Fruit fly (Drosophila melanogaster) whole organism, embryonic: ENCODE measurements around the gene Plzf.

Source experiments
- CG1024 ChIP-seq: fragments of 200-800 bp; sonication (Bioruptor generic); IDR thresholded peaks from 2 replicates; pipeline ENCODE4 v1.3.6; 2022; ENCODE audit warnings: missing biosample characterization, missing genetic modification characterization
- CG10431 ChIP-seq: fragments of 200-800 bp; sonication (Bioruptor generic); optimal IDR thresholded peaks from 3 replicates; lab custom pipeline; 2018; ENCODE audit warnings: missing biosample characterization, mild to moderate bottlenecking, missing genetic modification characterization
- CG10979 ChIP-seq: fragments of 200-800 bp; sonication (Bioruptor generic); optimal IDR thresholded peaks from 2 replicates; lab custom pipeline; 2018; ENCODE audit warnings: missing biosample characterization, mild to moderate bottlenecking, missing genetic modification characterization, moderate library complexity
- CG15514 ChIP-seq: fragments of 200-800 bp; sonication (Bioruptor generic); optimal IDR thresholded peaks from 3 replicates; lab custom pipeline; 2017; ENCODE audit warnings: missing biosample characterization, missing genetic modification characterization, mild to moderate bottlenecking, moderate library complexity, missing genetic modification reagents
- CG17186 ChIP-seq: fragments of 200-800 bp; sonication (Bioruptor generic); optimal IDR thresholded peaks from 3 replicates; lab custom pipeline; 2017; ENCODE audit warnings: missing biosample characterization, missing genetic modification reagents, missing genetic modification characterization
- CG18599 ChIP-seq: fragments of 200-800 bp; sonication (Bioruptor generic); optimal IDR thresholded peaks from 3 replicates; lab custom pipeline; 2017; ENCODE audit warnings: missing biosample characterization, missing genetic modification characterization, mild to moderate bottlenecking, moderate library complexity, missing genetic modification reagents
- CG18764 ChIP-seq: fragments of 200-800 bp; sonication (Bioruptor generic); optimal IDR thresholded peaks from 3 replicates; lab custom pipeline; 2016; ENCODE audit warnings: missing biosample characterization, missing genetic modification characterization
- CG33213 ChIP-seq: fragments of 200-800 bp; sonication (Bioruptor generic); optimal IDR thresholded peaks from 3 replicates; lab custom pipeline; 2016; ENCODE audit warnings: missing biosample characterization, missing genetic modification characterization
- CG34422 ChIP-seq: fragments of 200-800 bp; sonication (Bioruptor generic); IDR thresholded peaks from 3 replicates; pipeline ENCODE4 v1.3.6; 2022; ENCODE audit warnings: missing biosample characterization, missing genetic modification characterization
- CG4360 ChIP-seq: fragments of 200-800 bp; sonication (Bioruptor generic); IDR thresholded peaks from 2 replicates; pipeline ENCODE4 v1.3.6; 2022; ENCODE audit warnings: missing biosample characterization, missing genetic modification characterization
- CG4730 ChIP-seq: fragments of 200-800 bp; sonication (Bioruptor generic); IDR thresholded peaks from 2 replicates; pipeline ENCODE4 v1.3.6; 2022; ENCODE audit warnings: missing biosample characterization, missing genetic modification characterization
- CG5245 ChIP-seq: fragments of 200-800 bp; sonication (Bioruptor generic); optimal IDR thresholded peaks from 3 replicates; lab custom pipeline; 2016; ENCODE audit warnings: missing biosample characterization, missing genetic modification characterization
- CG6791 ChIP-seq: fragments of 200-800 bp; sonication (Bioruptor generic); IDR thresholded peaks from 3 replicates; pipeline ENCODE4 v1.3.6; 2022; ENCODE audit warnings: missing biosample characterization, missing genetic modification characterization; ENCODE audit not compliant: partially characterized antibody
- CG6854 ChIP-seq: fragments of 200-800 bp; sonication (Bioruptor generic); optimal IDR thresholded peaks from 3 replicates; lab custom pipeline; 2017; ENCODE audit warnings: missing biosample characterization, mild to moderate bottlenecking, missing genetic modification characterization
- CG7839 ChIP-seq: fragments of 200-800 bp; sonication (Bioruptor generic); optimal IDR thresholded peaks from 3 replicates; lab custom pipeline; 2018; ENCODE audit warnings: missing biosample characterization, mild to moderate bottlenecking, missing genetic modification characterization, moderate library complexity
- CG9797 ChIP-seq: fragments of 200-800 bp; sonication (Bioruptor generic); optimal IDR thresholded peaks from 3 replicates; lab custom pipeline; 2018; ENCODE audit warnings: missing biosample characterization, mild to moderate bottlenecking, missing genetic modification characterization
- Chrac-16 ChIP-seq: fragments of 200-800 bp; sonication (Bioruptor generic); optimal IDR thresholded peaks from 3 replicates; lab custom pipeline; 2016; ENCODE audit warnings: missing biosample characterization, missing genetic modification characterization
- CoRest ChIP-seq: fragments of 200-800 bp; sonication (Bioruptor generic); optimal IDR thresholded peaks from 3 replicates; lab custom pipeline; 2018; ENCODE audit warnings: missing biosample characterization, mild to moderate bottlenecking, missing genetic modification characterization, moderate library complexity
- D ChIP-seq, 2 experiments: fragments of 200-800 bp in 1 of 2; fragments of >200 bp in 1 of 2; sonication (Bioruptor generic) in 1 of 2; optimal IDR thresholded peaks; 2 replicates in 1 of 2; 3 replicates in 1 of 2; lab custom pipeline; 2017; ENCODE audit warnings: mild to moderate bottlenecking in 1 of 2, missing biosample characterization in 1 of 2, missing genetic modification characterization in 1 of 2, missing genetic modification reagents in 1 of 2
- E2f2 ChIP-seq: fragments of 200-800 bp; sonication (Bioruptor generic); IDR thresholded peaks from 2 replicates; pipeline ENCODE4 v1.3.6; 2022; ENCODE audit warnings: missing biosample characterization, missing genetic modification characterization
- Elba2 ChIP-seq: fragments of 200-800 bp; sonication (Bioruptor generic); optimal IDR thresholded peaks from 3 replicates; lab custom pipeline; 2016; ENCODE audit warnings: missing biosample characterization, missing genetic modification characterization
- Gug ChIP-seq: fragments of 200-800 bp; sonication (Bioruptor generic); IDR thresholded peaks from 4 replicates; pipeline ENCODE4 v1.3.6; 2022; ENCODE audit warnings: missing biosample characterization, missing genetic modification characterization
- HHEX ChIP-seq: fragments of 200-800 bp; sonication (Bioruptor generic); optimal IDR thresholded peaks from 3 replicates; lab custom pipeline; 2017; ENCODE audit warnings: missing biosample characterization, mild to moderate bottlenecking, missing genetic modification characterization, missing genetic modification reagents
- Hr3 ChIP-seq: fragments of 200-800 bp; sonication (Bioruptor generic); optimal IDR thresholded peaks from 3 replicates; lab custom pipeline; 2016; ENCODE audit warnings: missing biosample characterization, missing genetic modification characterization
- Jarid2 ChIP-seq: fragments of 200-800 bp; sonication (Bioruptor generic); optimal IDR thresholded peaks from 3 replicates; lab custom pipeline; 2017; ENCODE audit warnings: mild to moderate bottlenecking, missing biosample characterization, missing genetic modification reagents, missing genetic modification characterization
- Mes4 ChIP-seq: fragments of 200-800 bp; sonication (Bioruptor generic); optimal IDR thresholded peaks from 2 replicates; lab custom pipeline; 2016; ENCODE audit warnings: missing biosample characterization, missing genetic modification characterization
- NK7.1 ChIP-seq: fragments of 200-800 bp; sonication (Bioruptor generic); optimal IDR thresholded peaks from 3 replicates; lab custom pipeline; 2016; ENCODE audit warnings: missing biosample characterization, missing genetic modification characterization
- Nf-YC ChIP-seq: fragments of 200-800 bp; optimal IDR thresholded peaks from 3 replicates; lab custom pipeline; 2019; ENCODE audit warnings: missing biosample characterization, mild to moderate bottlenecking, missing genetic modification characterization, moderate library complexity
- Optix ChIP-seq: fragments of 200-800 bp; sonication (Bioruptor generic); IDR thresholded peaks from 3 replicates; pipeline ENCODE4 v1.3.6; 2022; ENCODE audit warnings: missing biosample characterization, missing genetic modification characterization
- Side ChIP-seq: fragments of 200-800 bp; sonication (Bioruptor generic); optimal IDR thresholded peaks from 2 replicates; lab custom pipeline; 2016; ENCODE audit warnings: missing biosample characterization, missing genetic modification characterization
- Sin3A ChIP-seq: fragments of >200 bp; optimal IDR thresholded peaks from 2 replicates; lab custom pipeline; 2018
- Stat92E ChIP-seq, 3 experiments: fragments of >200 bp in 2 of 3; fragments of 200-800 bp in 1 of 3; sonication (Bioruptor generic) in 1 of 3; optimal IDR thresholded peaks; 2 replicates each; lab custom pipeline; 2017 to 2019; ENCODE audit warnings: missing biosample characterization in 3 of 3, missing genetic modification characterization in 3 of 3, mild to moderate bottlenecking in 1 of 3, moderate library complexity in 1 of 3
- Xbp1 ChIP-seq: fragments of 200-800 bp; sonication (Bioruptor generic); optimal IDR thresholded peaks from 3 replicates; lab custom pipeline; 2016; ENCODE audit warnings: missing biosample characterization, mild to moderate bottlenecking, missing genetic modification characterization
- ac ChIP-seq: fragments of 200-800 bp; sonication (Bioruptor generic); optimal IDR thresholded peaks from 3 replicates; lab custom pipeline; 2017; ENCODE audit warnings: missing biosample characterization, mild to moderate bottlenecking, missing genetic modification characterization
- br ChIP-seq: fragments of >200 bp; optimal IDR thresholded peaks from 2 replicates; lab custom pipeline; 2017
- chif ChIP-seq, 2 experiments: fragments of 200-800 bp; sonication (Bioruptor generic); optimal IDR thresholded peaks; 3 replicates each; lab custom pipeline; 2016; ENCODE audit warnings: missing biosample characterization in 2 of 2, missing genetic modification characterization in 2 of 2
- ci ChIP-seq: fragments of 200-800 bp; sonication (Bioruptor generic); IDR thresholded peaks from 3 replicates; pipeline ENCODE4 v1.3.6; 2022; ENCODE audit warnings: missing biosample characterization, missing genetic modification characterization
- crol ChIP-seq: fragments of 200-800 bp; sonication (Bioruptor generic); IDR thresholded peaks from 2 replicates; pipeline ENCODE4 v1.3.6; 2022; ENCODE audit warnings: missing biosample characterization, missing genetic modification characterization
- gt ChIP-seq: fragments of 200-800 bp; sonication (Bioruptor generic); IDR thresholded peaks from 2 replicates; pipeline ENCODE4 v1.3.6; 2022; ENCODE audit warnings: missing biosample characterization, missing genetic modification characterization
- ham ChIP-seq: fragments of 200-800 bp; sonication (Bioruptor generic); IDR thresholded peaks from 2 replicates; pipeline ENCODE4 v1.3.6; 2022; ENCODE audit warnings: missing biosample characterization, missing genetic modification characterization
- knrl ChIP-seq: fragments of 200-800 bp; sonication (Bioruptor generic); IDR thresholded peaks from 3 replicates; pipeline ENCODE4 v1.3.6; 2022; ENCODE audit warnings: missing biosample characterization, missing genetic modification characterization; ENCODE audit not compliant: partially characterized antibody
- luna ChIP-seq: fragments of 200-800 bp; sonication (Bioruptor generic); optimal IDR thresholded peaks from 2 replicates; lab custom pipeline; 2016; ENCODE audit warnings: missing biosample characterization, missing genetic modification characterization
- oc ChIP-seq: fragments of 200-800 bp; sonication (Bioruptor generic); optimal IDR thresholded peaks from 2 replicates; lab custom pipeline; 2018; ENCODE audit warnings: missing biosample characterization, mild to moderate bottlenecking, missing genetic modification characterization, moderate library complexity
- pan ChIP-seq, 4 experiments: fragments of >200 bp in 3 of 4; fragments of 200-800 bp in 1 of 4; sonication (Bioruptor generic) in 1 of 4; optimal IDR thresholded peaks in 3 of 4; IDR thresholded peaks in 1 of 4; 2 replicates each; pipeline versions ENCODE4 v1.3.6 to Lab custom; 2017 to 2022; ENCODE audit warnings: missing biosample characterization in 2 of 4, missing genetic modification characterization in 2 of 4, mixed read lengths in 1 of 4
- pho ChIP-seq: fragments of 200-800 bp; sonication (Bioruptor generic); optimal IDR thresholded peaks from 2 replicates; lab custom pipeline; 2016; ENCODE audit warnings: missing biosample characterization, missing genetic modification characterization
- pnt ChIP-seq: fragments of 200-800 bp; sonication (Bioruptor generic); optimal IDR thresholded peaks from 3 replicates; lab custom pipeline; 2016; ENCODE audit warnings: missing biosample characterization, missing genetic modification characterization
- sd ChIP-seq: fragments of 200-800 bp; sonication (Bioruptor generic); optimal IDR thresholded peaks from 3 replicates; lab custom pipeline; 2018; ENCODE audit warnings: missing biosample characterization, mild to moderate bottlenecking, missing genetic modification characterization, moderate library complexity
- seq ChIP-seq: fragments of 200-800 bp; sonication (Bioruptor generic); IDR thresholded peaks from 2 replicates; pipeline ENCODE4 v1.3.6; 2022; ENCODE audit warnings: missing biosample characterization, missing genetic modification characterization
- sisA ChIP-seq: fragments of 200-800 bp; sonication (Bioruptor generic); IDR thresholded peaks from 2 replicates; pipeline ENCODE4 v1.3.6; 2022; ENCODE audit warnings: missing biosample characterization, missing genetic modification characterization
- slbo ChIP-seq: fragments of 200-800 bp; sonication (Bioruptor generic); IDR thresholded peaks from 2 replicates; pipeline ENCODE4 v1.3.6; 2022; ENCODE audit warnings: missing biosample characterization, missing genetic modification characterization
- tin ChIP-seq: fragments of 200-800 bp; sonication (Bioruptor generic); optimal IDR thresholded peaks from 3 replicates; lab custom pipeline; 2016; ENCODE audit warnings: missing biosample characterization, missing genetic modification characterization

Gene Plzf

DNA sequence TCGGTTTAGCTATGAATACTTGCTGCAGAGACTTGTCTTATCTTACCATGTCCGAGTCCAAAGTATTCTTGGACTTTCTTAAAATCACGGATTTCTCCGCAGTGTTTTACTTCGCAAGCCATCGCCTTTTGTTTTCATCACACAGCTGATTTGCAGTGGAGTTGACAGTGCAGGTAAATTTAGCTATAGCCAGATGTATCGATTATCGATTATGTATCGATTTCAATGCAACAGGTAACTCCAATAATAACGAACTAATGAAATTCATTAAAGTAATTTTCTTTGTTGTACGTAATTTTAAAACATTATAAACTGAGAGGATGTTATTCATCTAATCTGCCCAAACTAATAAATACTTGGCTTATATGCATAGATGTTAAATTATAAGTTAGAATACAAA, 14.3 kb upstream of the Plzf start, which contains the start of gene Rab3-GAP (continued):
- TF ChIP-seq oc (no peak), Side (no peak), ci (GFP tag; lab: Robert Waterston, UW) (peak; percentile 44; the same call in 1 of the 3 replicates), pnt (no peak), CG4360 (GFP tag; lab: Robert Waterston, UW) (no peak), Mes4 (no peak), br (lab: Kevin White, UChicago) (no peak), CG10431 (no peak), D (optimal IDR thresholded peaks at IDR 0.05; lab: Kevin White, UChicago) (no peak), D (GFP tag; optimal IDR thresholded peaks at IDR 0.05; lab: Kevin White, UChicago) (no peak), HHEX (no peak), CG10979 (tag; lab: Kevin White, UChicago) (peak; percentile 23), chif (GFP tag; optimal IDR thresholded peaks at IDR 0.05; lab: Kevin White, UChicago) (peak in 1 of 2 experiments; percentile 16), NK7.1 (GFP tag; lab: Kevin White, UChicago) (no peak), sisA (GFP tag; lab: Robert Waterston, UW) (no peak), ac (GFP tag; lab: Kevin White, UChicago) (no peak), CG1024 (no peak), CG5245 (GFP tag; lab: Kevin White, UChicago) (no peak), CoRest (tag; lab: Kevin White, UChicago) (peak; percentile 10), Jarid2 (no peak), slbo (GFP tag; lab: Robert Waterston, UW) (peak; percentile 66), Stat92E (GFP tag; optimal IDR thresholded peaks at IDR 0.05; lab: Kevin White, UChicago) (peak in 1 of 3 experiments; percentile 19), Elba2 (peak; percentile 20), gt (GFP tag; lab: Robert Waterston, UW) (no peak), Chrac-16 (peak; percentile 29), crol (no peak), CG6791 (GFP tag; lab: Robert Waterston, UW) (peak; percentile 45; the same call in 1 of the 3 replicates), Optix (GFP tag; lab: Robert Waterston, UW) (no peak), CG17186 (no peak), CG9797 (no peak), Hr3 (peak; percentile 14), tin (GFP tag; lab: Kevin White, UChicago) (peak; percentile 29), Gug (no peak), CG7839 (tag; lab: Kevin White, UChicago) (no peak), pan (optimal IDR thresholded peaks at IDR 0.05; lab: Kevin White, UChicago) (no peak), pan (GFP tag; optimal IDR thresholded peaks at IDR 0.05 in 1 of 2, IDR thresholded peaks at IDR 0.05 in 1 of 2) (peak in 1 of 2 experiments; percentile 40), knrl (GFP tag; lab: Robert Waterston, UW) (no peak), luna (GFP tag; lab: Kevin White, UChicago) (no peak), pho (no peak), Xbp1 (GFP tag; lab: Kevin White, UChicago) (peak; percentile 17), sd (no peak), ham (GFP tag; lab: Robert Waterston, UW) (no peak), E2f2 (GFP tag; lab: Robert Waterston, UW) (peak; percentile 23; the same call in 1 of the 2 replicates), Nf-YC (tag; lab: Kevin White, UChicago) (no peak), Sin3A (lab: Kevin White, UChicago) (no peak), CG18764 (GFP tag; lab: Kevin White, UChicago) (peak; percentile 8), CG6854 (GFP tag; lab: Kevin White, UChicago) (no peak), CG33213 (GFP tag; lab: Kevin White, UChicago) (no peak), CG15514 (GFP tag; lab: Kevin White, UChicago) (peak; percentile 60), seq (GFP tag; lab: Robert Waterston, UW) (no peak), CG34422 (GFP tag; lab: Robert Waterston, UW) (peak; percentile 30; the same call in 1 of the 3 replicates), CG18599 (GFP tag; lab: Kevin White, UChicago) (no peak), CG4730 (no peak)
